Fruit fly (Drosophila melanogaster) whole organism, embryonic: ENCODE measurements around the gene neur.

Experiments used
- Asciz ChIP-seq: fragments of 200-800 bp; sonication (Bioruptor generic); optimal IDR thresholded peaks from 2 replicates; lab custom pipeline; 2017; ENCODE audit warnings: missing biosample characterization, mild to moderate bottlenecking, missing genetic modification characterization, missing genetic modification reagents
- BEAF-32 ChIP-seq: fragments of 200-800 bp; sonication (Bioruptor generic); optimal IDR thresholded peaks from 3 replicates; lab custom pipeline; 2017; ENCODE audit warnings: missing biosample characterization, missing genetic modification characterization, mild to moderate bottlenecking, moderate library complexity, missing genetic modification reagents
- CG10462 ChIP-seq: fragments of 200-800 bp; sonication (Bioruptor generic); optimal IDR thresholded peaks from 2 replicates; lab custom pipeline; 2016; ENCODE audit warnings: missing biosample characterization, missing genetic modification characterization
- CG11085 ChIP-seq: fragments of 200-800 bp; sonication (Bioruptor generic); IDR thresholded peaks from 2 replicates; pipeline ENCODE4 v1.3.6; 2022; ENCODE audit warnings: missing biosample characterization, missing genetic modification characterization
- CG11093 ChIP-seq: fragments of 200-800 bp; sonication (Bioruptor generic); IDR thresholded peaks from 3 replicates; pipeline ENCODE4 v1.3.6; 2022; ENCODE audit warnings: missing biosample characterization, missing genetic modification characterization
- CG11560 ChIP-seq: fragments of 200-800 bp; sonication (Bioruptor generic); IDR thresholded peaks from 3 replicates; pipeline ENCODE4 v1.3.6; 2022; ENCODE audit warnings: missing biosample characterization, missing genetic modification characterization
- CG11723 ChIP-seq: fragments of 200-800 bp; sonication (Bioruptor generic); optimal IDR thresholded peaks from 2 replicates; lab custom pipeline; 2017; ENCODE audit warnings: missing biosample characterization, mild to moderate bottlenecking, missing genetic modification characterization
- CG12299 ChIP-seq: fragments of 200-800 bp; sonication (Bioruptor generic); optimal IDR thresholded peaks from 2 replicates; lab custom pipeline; 2018; ENCODE audit warnings: missing biosample characterization, mild to moderate bottlenecking, missing genetic modification characterization
- CG12391 ChIP-seq: fragments of 200-800 bp; sonication (Bioruptor generic); optimal IDR thresholded peaks from 3 replicates; lab custom pipeline; 2018; ENCODE audit warnings: missing biosample characterization, mild to moderate bottlenecking, missing genetic modification characterization, moderate library complexity
- CG13123 ChIP-seq: fragments of 200-800 bp; sonication (Bioruptor generic); optimal IDR thresholded peaks from 2 replicates; lab custom pipeline; 2016; ENCODE audit warnings: missing biosample characterization, missing genetic modification characterization
- CG1647 ChIP-seq: fragments of 200-800 bp; sonication (Bioruptor generic); optimal IDR thresholded peaks from 3 replicates; lab custom pipeline; 2016; ENCODE audit warnings: missing biosample characterization, missing genetic modification characterization
- CG17186 ChIP-seq: fragments of 200-800 bp; sonication (Bioruptor generic); optimal IDR thresholded peaks from 3 replicates; lab custom pipeline; 2017; ENCODE audit warnings: missing biosample characterization, missing genetic modification reagents, missing genetic modification characterization
- CG17385 ChIP-seq: fragments of 200-800 bp; sonication (Bioruptor generic); optimal IDR thresholded peaks from 3 replicates; lab custom pipeline; 2018; ENCODE audit warnings: missing biosample characterization, mild to moderate bottlenecking, missing genetic modification characterization
- CG17912 ChIP-seq: fragments of 200-800 bp; sonication (Bioruptor generic); optimal IDR thresholded peaks from 2 replicates; lab custom pipeline; 2018; ENCODE audit warnings: missing biosample characterization, mild to moderate bottlenecking, missing genetic modification characterization
- CG18476 ChIP-seq: fragments of 200-800 bp; sonication (Bioruptor generic); optimal IDR thresholded peaks from 2 replicates; lab custom pipeline; 2016; ENCODE audit warnings: missing biosample characterization, mild to moderate bottlenecking, missing genetic modification characterization
- CG2678 ChIP-seq: fragments of 200-800 bp; sonication (Bioruptor generic); optimal IDR thresholded peaks from 3 replicates; lab custom pipeline; 2019; ENCODE audit warnings: missing biosample characterization, mild to moderate bottlenecking, missing genetic modification characterization, moderate library complexity
- CG30020 ChIP-seq: fragments of 200-800 bp; optimal IDR thresholded peaks from 2 replicates; lab custom pipeline; 2019; ENCODE audit warnings: missing biosample characterization, mild to moderate bottlenecking, missing genetic modification characterization, moderate library complexity
- CG3407 ChIP-seq: fragments of 200-800 bp; sonication (Bioruptor generic); optimal IDR thresholded peaks from 2 replicates; lab custom pipeline; 2018; ENCODE audit warnings: missing biosample characterization, mild to moderate bottlenecking, missing genetic modification characterization
- CG4730 ChIP-seq: fragments of 200-800 bp; sonication (Bioruptor generic); IDR thresholded peaks from 2 replicates; pipeline ENCODE4 v1.3.6; 2022; ENCODE audit warnings: missing biosample characterization, missing genetic modification characterization
- CG6813 ChIP-seq: fragments of 200-800 bp; sonication (Bioruptor generic); optimal IDR thresholded peaks from 2 replicates; lab custom pipeline; 2017; ENCODE audit warnings: missing biosample characterization, missing genetic modification characterization, mild to moderate bottlenecking, moderate library complexity, missing genetic modification reagents
- CG7556 ChIP-seq: fragments of 200-800 bp; sonication (Bioruptor generic); optimal IDR thresholded peaks from 2 replicates; lab custom pipeline; 2017; ENCODE audit warnings: missing biosample characterization, mild to moderate bottlenecking, missing genetic modification characterization
- CG8089 ChIP-seq: fragments of 200-800 bp; sonication (Bioruptor generic); optimal IDR thresholded peaks from 3 replicates; lab custom pipeline; 2016; ENCODE audit warnings: missing biosample characterization, missing genetic modification characterization
- CG8388 ChIP-seq: fragments of 200-800 bp; sonication (Bioruptor generic); optimal IDR thresholded peaks from 2 replicates; lab custom pipeline; 2019; ENCODE audit warnings: missing biosample characterization, mild to moderate bottlenecking, missing genetic modification characterization, moderate library complexity
- D ChIP-seq, 2 experiments: fragments of 200-800 bp in 1 of 2; fragments of >200 bp in 1 of 2; sonication (Bioruptor generic) in 1 of 2; optimal IDR thresholded peaks; 2 replicates in 1 of 2; 3 replicates in 1 of 2; lab custom pipeline; 2017; ENCODE audit warnings: mild to moderate bottlenecking in 1 of 2, missing biosample characterization in 1 of 2, missing genetic modification characterization in 1 of 2, missing genetic modification reagents in 1 of 2
- GATAe ChIP-seq: fragments of 200-800 bp; sonication (Bioruptor generic); conservative IDR thresholded peaks from 2 replicates; pipeline ENCODE4 v1.3.6; 2022; ENCODE audit warnings: missing biosample characterization, missing genetic modification characterization
- HLH3B ChIP-seq: fragments of 200-800 bp; sonication (Bioruptor generic); IDR thresholded peaks from 2 replicates; pipeline ENCODE4 v1.3.6; 2022; ENCODE audit warnings: missing biosample characterization, missing genetic modification characterization
- Hey ChIP-seq: fragments of 200-800 bp; sonication (Bioruptor generic); optimal IDR thresholded peaks from 3 replicates; lab custom pipeline; 2018; ENCODE audit warnings: missing biosample characterization, mild to moderate bottlenecking, missing genetic modification characterization
- Nf-YB ChIP-seq: fragments of 200-800 bp; sonication (Bioruptor generic); optimal IDR thresholded peaks from 3 replicates; lab custom pipeline; 2019; ENCODE audit warnings: missing biosample characterization, mild to moderate bottlenecking, missing genetic modification characterization, moderate library complexity
- Nf-YC ChIP-seq: fragments of 200-800 bp; optimal IDR thresholded peaks from 3 replicates; lab custom pipeline; 2019; ENCODE audit warnings: missing biosample characterization, mild to moderate bottlenecking, missing genetic modification characterization, moderate library complexity
- Oli ChIP-seq: fragments of 200-800 bp; sonication (Bioruptor generic); optimal IDR thresholded peaks from 2 replicates; lab custom pipeline; 2018; ENCODE audit warnings: missing biosample characterization, mild to moderate bottlenecking, missing genetic modification characterization, moderate library complexity
- Sox100B ChIP-seq: fragments of 200-800 bp; sonication (Bioruptor generic); optimal IDR thresholded peaks from 3 replicates; lab custom pipeline; 2018; ENCODE audit warnings: missing biosample characterization, mild to moderate bottlenecking, missing genetic modification characterization
- Xrp1 ChIP-seq: fragments of 200-800 bp; sonication (Bioruptor generic); IDR thresholded peaks from 2 replicates; pipeline ENCODE4 v1.3.6; 2022; ENCODE audit warnings: missing biosample characterization, missing genetic modification characterization
- YL-1 ChIP-seq: fragments of 200-800 bp; sonication (Bioruptor generic); optimal IDR thresholded peaks from 3 replicates; lab custom pipeline; 2017; ENCODE audit warnings: missing biosample characterization, mild to moderate bottlenecking, missing genetic modification characterization
- bowl ChIP-seq: fragments of 200-800 bp; sonication (Bioruptor generic); IDR thresholded peaks from 2 replicates; pipeline ENCODE4 v1.3.6; 2022; ENCODE audit warnings: missing biosample characterization, missing genetic modification characterization
- esg ChIP-seq: fragments of 200-800 bp; sonication (Bioruptor generic); conservative IDR thresholded peaks from 2 replicates; pipeline ENCODE4 v1.3.6; 2022; ENCODE audit warnings: missing biosample characterization, missing genetic modification characterization
- gem ChIP-seq: fragments of 200-800 bp; sonication (Bioruptor generic); optimal IDR thresholded peaks from 2 replicates; lab custom pipeline; 2019; ENCODE audit warnings: missing biosample characterization, mild to moderate bottlenecking, missing genetic modification characterization, moderate library complexity
- gt ChIP-seq: fragments of 200-800 bp; sonication (Bioruptor generic); IDR thresholded peaks from 2 replicates; pipeline ENCODE4 v1.3.6; 2022; ENCODE audit warnings: missing biosample characterization, missing genetic modification characterization
- ind ChIP-seq: fragments of 200-800 bp; sonication (Bioruptor generic); optimal IDR thresholded peaks from 3 replicates; lab custom pipeline; 2016; ENCODE audit warnings: missing biosample characterization, missing genetic modification characterization
- pfk ChIP-seq: fragments of 200-800 bp; sonication (Bioruptor generic); optimal IDR thresholded peaks from 2 replicates; lab custom pipeline; 2018; ENCODE audit warnings: missing biosample characterization, mild to moderate bottlenecking, missing genetic modification characterization, moderate library complexity
- schlank ChIP-seq: fragments of 200-800 bp; sonication (Bioruptor generic); optimal IDR thresholded peaks from 2 replicates; lab custom pipeline; 2018; ENCODE audit warnings: missing biosample characterization, mild to moderate bottlenecking, missing genetic modification characterization
- sima ChIP-seq: fragments of 200-800 bp; sonication (Bioruptor generic); optimal IDR thresholded peaks from 2 replicates; lab custom pipeline; 2016; ENCODE audit warnings: missing biosample characterization, missing genetic modification characterization
- sna ChIP-seq: fragments of 200-800 bp; sonication (Bioruptor generic); IDR thresholded peaks from 2 replicates; pipeline ENCODE4 v1.3.6; 2022; ENCODE audit warnings: missing biosample characterization, missing genetic modification characterization; ENCODE audit not compliant: partially characterized antibody
- sob ChIP-seq: fragments of 200-800 bp; sonication (Bioruptor generic); IDR thresholded peaks from 2 replicates; pipeline ENCODE4 v1.3.6; 2022; ENCODE audit warnings: missing biosample characterization, missing genetic modification characterization
- tgo ChIP-seq: fragments of 200-800 bp; sonication (Bioruptor generic); IDR thresholded peaks from 3 replicates; pipeline ENCODE4 v1.3.6; 2022; ENCODE audit warnings: missing biosample characterization, missing genetic modification characterization
- toy ChIP-seq: fragments of 200-800 bp; sonication (Bioruptor generic); IDR thresholded peaks from 2 replicates; pipeline ENCODE4 v1.3.6; 2022; ENCODE audit warnings: missing biosample characterization, missing genetic modification characterization
- unpg ChIP-seq: fragments of 200-800 bp; sonication (Bioruptor generic); optimal IDR thresholded peaks from 3 replicates; lab custom pipeline; 2018; ENCODE audit warnings: missing biosample characterization, mild to moderate bottlenecking, missing genetic modification characterization, moderate library complexity
- yki ChIP-seq: fragments of >200 bp; optimal IDR thresholded peaks from 3 replicates; lab custom pipeline; 2018
- zfh1 ChIP-seq: fragments of 200-800 bp; sonication (Bioruptor generic); IDR thresholded peaks from 3 replicates; pipeline ENCODE4 v1.3.6; 2022; ENCODE audit warnings: missing biosample characterization, missing genetic modification characterization

neur gene

dm6 chr3R:9033619-9034401 is 5.5 kb downstream of the neur start (continued):
- TF ChIP-seq BEAF-32 (GFP tag; lab: Kevin White, UChicago) = peak; percentile 6
- peak; percentile 88 for TF ChIP-seq tgo (GFP tag; lab: Robert Waterston, UW)
- TF ChIP-seq pfk (GFP tag; lab: Kevin White, UChicago) = peak; percentile 97
- peak; percentile 15 for TF ChIP-seq schlank (tag; lab: Kevin White, UChicago)
- TF ChIP-seq CG2678 (tag; lab: Kevin White, UChicago) = peak; percentile 94
- TF ChIP-seq CG3407 (GFP tag; lab: Kevin White, UChicago) = peak; percentile 67
- peak; percentile 22 for TF ChIP-seq Hey
- peak; percentile 61 for TF ChIP-seq CG18476
- TF ChIP-seq Nf-YB (GFP tag; lab: Kevin White, UChicago) = peak; percentile 79
- TF ChIP-seq CG17186 (GFP tag; lab: Kevin White, UChicago) = peak; percentile 14
- no peak for TF ChIP-seq CG11085 (GFP tag; lab: Robert Waterston, UW)
- TF ChIP-seq HLH3B (GFP tag; lab: Robert Waterston, UW) = peak; percentile 43; the same call in 1 of the 2 replicates
- TF ChIP-seq CG11723 (GFP tag; lab: Kevin White, UChicago) = peak; percentile 81
- TF ChIP-seq gt (GFP tag; lab: Robert Waterston, UW) = no peak
- no peak for TF ChIP-seq sima
- TF ChIP-seq GATAe (GFP tag; lab: Robert Waterston, UW) = no peak
- no peak for TF ChIP-seq CG11560 (tag; lab: Robert Waterston, UW)
- no peak for TF ChIP-seq D (optimal IDR thresholded peaks at IDR 0.05; lab: Kevin White, UChicago)
- peak; percentile 76 for TF ChIP-seq D (GFP tag; optimal IDR thresholded peaks at IDR 0.05; lab: Kevin White, UChicago)
- TF ChIP-seq sna = 0 out of 2 replicates have a peak, but pooled peaks have one; percentile 13
- peak; percentile 80 for TF ChIP-seq CG12299 (tag; lab: Kevin White, UChicago)
- no peak for TF ChIP-seq CG1647 (GFP tag; lab: Kevin White, UChicago)
- peak; percentile 57 for TF ChIP-seq ind (GFP tag; lab: Kevin White, UChicago)
- TF ChIP-seq YL-1 (GFP tag; lab: Kevin White, UChicago) = peak; percentile 81
- no peak for TF ChIP-seq toy (GFP tag; lab: Robert Waterston, UW)
- TF ChIP-seq zfh1 (GFP tag; lab: Robert Waterston, UW) = peak; percentile 57
- peak; percentile 85 for TF ChIP-seq CG8388 (GFP tag; lab: Kevin White, UChicago)
- TF ChIP-seq CG6813 = peak; percentile 61
- TF ChIP-seq CG7556 (GFP tag; lab: Kevin White, UChicago) = peak; percentile 94
- peak; percentile 94 for TF ChIP-seq CG12391 (tag; lab: Kevin White, UChicago)
- TF ChIP-seq CG8089 = no peak
- TF ChIP-seq yki (lab: Kevin White, UChicago) = peak; percentile 95
- TF ChIP-seq Oli (tag; lab: Kevin White, UChicago) = peak; percentile 85
- TF ChIP-seq Asciz (GFP tag; lab: Kevin White, UChicago) = peak; percentile 77
- TF ChIP-seq CG17385 (GFP tag; lab: Kevin White, UChicago) = peak; percentile 83
- peak; percentile 54 for TF ChIP-seq CG17912 (GFP tag; lab: Kevin White, UChicago)
- TF ChIP-seq Sox100B (GFP tag; lab: Kevin White, UChicago) = peak; percentile 93
- no peak for TF ChIP-seq CG11093 (GFP tag; lab: Robert Waterston, UW)
- no peak for TF ChIP-seq CG4730 (GFP tag; lab: Robert Waterston, UW)
- peak; percentile 60 for TF ChIP-seq CG13123 (GFP tag; lab: Kevin White, UChicago)
- TF ChIP-seq bowl (GFP tag; lab: Robert Waterston, UW) = 0 out of 2 replicates have a peak, but pooled peaks have one; percentile 14
- TF ChIP-seq esg (GFP tag; lab: Robert Waterston, UW) = peak; percentile 67
- peak; percentile 92 for TF ChIP-seq gem (tag; lab: Kevin White, UChicago)
- peak; percentile 75 for TF ChIP-seq CG30020 (tag; lab: Kevin White, UChicago)
- TF ChIP-seq CG10462 (GFP tag; lab: Kevin White, UChicago) = peak; percentile 43
- TF ChIP-seq sob (GFP tag; lab: Robert Waterston, UW) = 0 out of 2 replicates have a peak, but pooled peaks have one; percentile 23
- peak; percentile 86 for TF ChIP-seq Nf-YC (tag; lab: Kevin White, UChicago)
- peak; percentile 80 for TF ChIP-seq unpg (GFP tag; lab: Kevin White, UChicago)
- TF ChIP-seq Xrp1 = peak; percentile 76
